Worm (Caenorhabditis elegans): ENCODE measurements around the gene nas-10.

The nas-10 gene

DNA sequence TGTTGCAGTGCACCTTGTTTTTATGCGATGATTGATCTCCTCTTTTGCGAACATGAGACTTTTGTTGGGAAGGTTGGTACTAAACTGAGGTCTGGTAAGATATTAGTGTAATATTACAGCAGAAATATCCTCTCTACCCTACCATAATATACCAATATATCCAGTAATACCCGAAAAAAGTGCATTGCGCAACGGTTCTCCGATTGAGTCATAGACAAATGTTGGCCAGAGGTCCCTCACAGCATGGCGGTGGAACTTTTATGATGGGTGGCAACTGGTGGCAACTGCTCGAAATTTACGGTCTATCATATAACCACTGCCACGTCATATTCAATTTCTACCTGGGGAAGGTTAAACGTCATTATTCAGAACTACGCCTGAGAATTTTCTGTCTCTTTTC is 26.0 kb upstream of the nas-10 start:
- TF ChIP-seq dao-5 (tag; optimal IDR thresholded peaks at IDR 0.05), result no peak
- TF ChIP-seq him-1 (tag; optimal IDR thresholded peaks at IDR 0.05), result no peak
- TF ChIP-seq W03F9.2 (tag; optimal IDR thresholded peaks at IDR 0.05), result no peak

- TF ChIP-seq dao-5 (tag; optimal IDR thresholded peaks at IDR 0.05), result no peak
- no peak for TF ChIP-seq W03F9.2 (tag; optimal IDR thresholded peaks at IDR 0.05)
- no peak for TF ChIP-seq him-1 (tag; optimal IDR thresholded peaks at IDR 0.05)
Measured at ce11 chrX:10982051-10982450, 18.7 kb upstream of the nas-10 start, which contains the start of gene ver-4. Gene ver-4, plus strand, starts transcription at chrX:10982351.

DNA sequence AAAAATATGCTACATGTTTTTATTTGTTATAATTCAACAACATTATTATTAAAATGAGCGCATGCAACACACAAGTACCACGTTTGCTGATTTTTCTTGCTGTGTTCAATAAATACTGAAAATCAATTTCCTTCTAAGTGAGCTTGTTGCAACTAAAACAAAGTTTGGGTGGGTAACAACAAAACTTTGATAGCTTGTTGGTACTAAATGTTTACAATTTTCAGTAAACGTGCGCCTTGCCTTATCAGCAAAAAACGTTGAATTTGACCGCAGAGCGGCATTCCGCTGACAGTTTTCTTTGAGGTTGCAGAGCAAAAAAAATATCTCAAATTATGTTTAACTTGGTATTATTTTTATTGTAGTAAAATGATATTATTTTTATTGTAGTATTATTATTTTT is 18.1 kb upstream of the nas-10 start:
- TF ChIP-seq W03F9.2 (tag; optimal IDR thresholded peaks at IDR 0.05) (no peak), dao-5 (tag; optimal IDR thresholded peaks at IDR 0.05) (no peak), him-1 (tag; optimal IDR thresholded peaks at IDR 0.05) (no peak)

ce11 chrX:10979186-10979585 is 15.9 kb upstream of the nas-10 start, which contains the start of gene pxn-2:
Gene pxn-2, minus strand, starts transcription at chrX:10979286.
- TF ChIP-seq him-1 (tag; optimal IDR thresholded peaks at IDR 0.05), result no peak
- TF ChIP-seq W03F9.2 (tag; optimal IDR thresholded peaks at IDR 0.05), result no peak
- no peak for TF ChIP-seq dao-5 (tag; optimal IDR thresholded peaks at IDR 0.05)

DNA sequence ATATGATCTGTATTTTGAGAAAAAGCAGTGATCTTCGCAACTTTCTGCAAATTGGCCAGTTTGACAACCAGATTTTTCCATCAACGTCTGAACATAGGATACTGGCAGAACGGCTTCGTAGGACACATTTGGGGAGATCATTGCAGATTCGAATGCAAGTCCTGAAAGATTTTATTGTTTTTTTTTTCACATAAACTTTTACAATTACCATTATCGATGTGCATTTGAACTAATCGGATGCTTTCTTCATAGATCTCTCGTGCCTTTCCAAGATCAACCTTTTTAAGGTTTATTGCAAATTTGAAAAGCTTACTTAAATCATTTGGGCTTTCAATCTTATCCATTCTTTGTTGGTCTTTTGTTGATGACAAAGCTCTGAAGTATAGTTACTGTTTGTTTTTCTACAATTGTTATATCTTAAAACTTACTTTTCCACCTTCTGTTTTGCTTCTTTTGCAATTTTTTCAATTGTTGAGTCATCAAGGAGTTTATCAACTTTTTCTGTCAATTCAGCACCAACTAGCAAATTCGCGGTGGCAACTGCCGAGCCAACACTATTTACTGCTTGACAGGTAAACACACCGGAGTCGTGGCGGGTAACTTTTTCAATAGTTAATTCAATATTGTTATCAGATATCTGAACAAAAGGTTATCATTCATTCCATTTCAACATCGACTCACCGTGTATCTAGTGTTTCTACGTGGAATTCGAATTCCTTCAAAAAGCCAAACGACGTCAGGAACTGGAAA is 13.3 kb upstream of the nas-10 start:
- no peak for TF ChIP-seq dao-5 (tag; optimal IDR thresholded peaks at IDR 0.05)
- TF ChIP-seq W03F9.2 (tag; optimal IDR thresholded peaks at IDR 0.05), result no peak
- TF ChIP-seq him-1 (tag; optimal IDR thresholded peaks at IDR 0.05), result no peak

ce11 chrX:10971118-10971517 is 7.8 kb upstream of the nas-10 start:
- TF ChIP-seq W03F9.2 (tag; optimal IDR thresholded peaks at IDR 0.05), result no peak
- no peak for TF ChIP-seq dao-5 (tag; optimal IDR thresholded peaks at IDR 0.05)
- no peak for TF ChIP-seq him-1 (tag; optimal IDR thresholded peaks at IDR 0.05)

DNA sequence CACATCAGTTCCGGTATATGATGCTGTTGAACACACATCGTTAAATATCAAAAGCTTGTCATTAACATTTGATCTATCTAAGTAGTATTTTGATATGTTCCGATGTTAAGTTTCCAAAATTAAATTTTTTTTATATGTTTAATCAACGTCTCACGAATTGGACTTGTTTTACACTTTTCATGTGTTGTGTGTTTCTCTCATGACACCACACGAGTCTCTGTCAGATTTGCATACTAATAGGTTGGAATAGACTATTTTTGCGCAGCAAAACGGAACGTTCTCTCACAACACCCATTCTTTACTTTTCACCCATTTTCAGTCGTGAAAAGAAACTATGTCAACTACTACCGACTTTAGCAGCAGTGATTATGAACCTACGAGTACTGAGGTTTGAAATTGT is 7.3 kb upstream of the nas-10 start, which contains the start of gene K09C8.8:
TSS of gene K09C8.8 (plus strand) at position 301 of the 400 bp plus-strand sequence.
- TF ChIP-seq dao-5 (tag; optimal IDR thresholded peaks at IDR 0.05) (no peak), him-1 (tag; optimal IDR thresholded peaks at IDR 0.05) (no peak)

ce11 chrX:10967698-10968097 is 4.4 kb upstream of the nas-10 start, which contains the start of gene K09C8.9:
Gene K09C8.9, minus strand, starts transcription at chrX:10967798.
- TF ChIP-seq dao-5 (tag; optimal IDR thresholded peaks at IDR 0.05), result no peak

DNA sequence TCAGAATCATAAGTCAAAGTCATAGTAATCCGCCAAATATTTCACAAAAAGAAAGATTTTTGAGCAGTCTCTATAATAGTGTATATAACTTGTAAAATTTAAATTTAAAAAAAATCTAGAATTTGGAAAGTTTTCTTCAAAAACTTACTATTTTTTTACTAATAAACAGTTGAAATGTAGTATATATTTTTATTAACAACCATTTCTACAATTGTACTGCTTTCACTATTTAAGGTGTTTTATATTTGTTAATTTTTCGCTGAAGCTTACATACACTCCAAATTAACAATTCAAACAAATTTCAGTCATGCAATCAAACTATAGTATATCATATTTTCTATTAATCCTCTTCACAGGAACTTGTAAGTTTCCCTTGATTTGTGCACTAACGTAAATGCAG is 2.9 kb upstream of the nas-10 start, which contains the start of gene lge-1:
TSS of gene lge-1 (plus strand) at position 301 of the 400 bp plus-strand sequence.
- TF ChIP-seq dao-5 (tag; optimal IDR thresholded peaks at IDR 0.05) (no peak), him-1 (tag; optimal IDR thresholded peaks at IDR 0.05) (no peak), W03F9.2 (tag; optimal IDR thresholded peaks at IDR 0.05) (no peak)

DNA sequence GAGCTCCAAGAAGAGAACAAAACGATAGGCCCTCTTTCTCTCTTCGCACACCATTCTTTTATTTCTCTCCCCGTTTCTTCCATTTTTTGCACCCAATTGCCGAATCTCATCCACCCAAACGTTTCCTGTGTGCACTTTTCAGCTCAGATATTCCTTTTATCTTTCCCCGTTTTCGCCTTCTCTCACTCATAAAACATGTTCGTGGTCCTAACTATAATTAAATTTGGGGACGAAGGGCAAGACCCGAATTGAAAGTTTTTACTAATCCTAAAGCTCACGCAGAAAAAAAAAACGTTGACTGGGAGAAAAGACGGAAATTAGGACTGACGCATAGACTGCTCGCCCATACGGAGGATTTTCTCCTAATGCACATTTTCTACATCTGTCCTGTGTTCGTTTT is 2.2 kb upstream of the nas-10 start:
- TF ChIP-seq W03F9.2 (tag; optimal IDR thresholded peaks at IDR 0.05), result no peak
- no peak for TF ChIP-seq dao-5 (tag; optimal IDR thresholded peaks at IDR 0.05)
- no peak for TF ChIP-seq him-1 (tag; optimal IDR thresholded peaks at IDR 0.05)

DNA sequence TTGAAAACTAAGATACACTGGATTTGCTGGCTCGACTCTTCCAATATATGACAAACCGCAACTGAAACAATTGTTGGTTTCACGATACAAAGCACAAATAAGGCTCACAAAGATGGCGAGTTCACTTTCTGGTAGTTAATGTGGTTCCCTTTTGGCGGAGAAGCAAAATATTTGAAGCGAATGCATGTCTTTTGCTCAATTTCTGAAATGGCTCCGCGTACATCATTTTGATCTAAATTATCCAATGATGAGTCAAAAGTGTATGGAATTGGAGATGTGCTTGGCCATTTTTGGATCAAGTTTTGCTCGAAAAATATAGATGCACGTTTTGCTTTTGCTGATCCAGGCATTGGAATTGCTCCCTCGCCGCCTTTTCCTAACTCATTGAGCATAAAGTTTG is 1.6 kb downstream of the nas-10 start:
- no peak for TF ChIP-seq W03F9.2 (tag; optimal IDR thresholded peaks at IDR 0.05)
- TF ChIP-seq dao-5 (tag; optimal IDR thresholded peaks at IDR 0.05), result no peak
- TF ChIP-seq him-1 (tag; optimal IDR thresholded peaks at IDR 0.05), result no peak

ce11 chrX:10959136-10959535 is 4.2 kb downstream of the nas-10 start, which contains the start of gene K09C8.2:
Gene K09C8.2, plus strand, starts transcription at chrX:10959436.
- TF ChIP-seq him-1 (tag; optimal IDR thresholded peaks at IDR 0.05), result no peak
- no peak for TF ChIP-seq dao-5 (tag; optimal IDR thresholded peaks at IDR 0.05)
- no peak for TF ChIP-seq W03F9.2 (tag; optimal IDR thresholded peaks at IDR 0.05)

- no peak for TF ChIP-seq W03F9.2 (tag; optimal IDR thresholded peaks at IDR 0.05)
- TF ChIP-seq dao-5 (tag; optimal IDR thresholded peaks at IDR 0.05), result no peak
- no peak for TF ChIP-seq him-1 (tag; optimal IDR thresholded peaks at IDR 0.05)
Measured at ce11 chrX:10958427-10958826, 4.9 kb downstream of the nas-10 start, which contains the start of gene nlp-19. Gene nlp-19, plus strand, starts transcription at chrX:10958727.

DNA sequence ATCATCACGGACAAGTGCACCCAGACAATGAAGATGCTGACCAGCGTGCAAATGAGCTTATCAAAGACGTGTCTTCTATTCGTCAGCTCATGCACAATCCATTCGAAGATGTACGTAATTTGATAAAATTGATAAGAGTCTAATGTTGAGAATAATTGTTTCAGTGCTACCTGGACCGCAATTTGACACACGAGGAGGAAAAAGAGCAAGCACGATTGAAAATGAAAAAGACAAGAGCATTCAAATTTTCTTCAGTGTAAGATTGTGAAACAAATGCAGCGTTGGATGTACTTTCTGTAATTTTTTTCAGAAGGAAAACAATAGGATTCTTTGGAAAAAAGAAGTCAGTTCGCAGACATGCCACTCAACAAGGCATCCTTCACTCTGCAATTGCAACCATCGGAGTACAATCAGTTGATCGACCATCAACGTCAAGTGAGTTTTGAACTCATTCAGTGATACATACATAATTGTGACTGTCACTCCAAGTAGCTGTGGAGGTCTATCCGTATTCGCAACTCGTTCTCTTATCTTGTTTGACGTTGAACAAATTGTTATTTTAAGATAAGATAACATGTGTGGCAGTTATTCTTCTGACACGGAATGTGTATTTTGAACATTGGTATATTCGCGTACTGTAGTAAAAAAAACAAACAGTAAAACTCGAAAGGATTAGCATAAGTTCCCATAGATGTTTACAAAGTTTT is 6.2 kb downstream of the nas-10 start:
- TF ChIP-seq him-1 (tag; optimal IDR thresholded peaks at IDR 0.05) (no peak), W03F9.2 (tag; optimal IDR thresholded peaks at IDR 0.05) (no peak), dao-5 (tag; optimal IDR thresholded peaks at IDR 0.05) (no peak)

Measured in whole organism, L4/young adult.